Fruit fly (Drosophila melanogaster) whole organism, prepupa: Measurements from ENCODE around the gene CG9784.
A peak's percentile ranks its signal among the peaks of the same experiment; 100 is the strongest.

ENCODE experiments used
- Blimp-1 ChIP-seq: fragments of 200-800 bp; sonication (Bioruptor generic); optimal IDR thresholded peaks from 3 replicates; lab custom pipeline; 2017; ENCODE audit warnings: missing biosample characterization, missing genetic modification characterization, mild to moderate bottlenecking, moderate library complexity, missing genetic modification reagents
- CG10631 ChIP-seq: fragments of 200-800 bp; sonication (Bioruptor generic); optimal IDR thresholded peaks from 2 replicates; lab custom pipeline; 2016; ENCODE audit warnings: missing biosample characterization, missing genetic modification characterization
- CG10669 ChIP-seq: fragments of 200-800 bp; sonication (Bioruptor generic); optimal IDR thresholded peaks from 3 replicates; lab custom pipeline; 2018; ENCODE audit warnings: missing biosample characterization, mild to moderate bottlenecking, missing genetic modification characterization, moderate library complexity
- CG11294 ChIP-seq: fragments of 200-800 bp; sonication (Bioruptor generic); IDR thresholded peaks from 2 replicates; pipeline ENCODE4 v1.3.6; 2022; ENCODE audit warnings: missing biosample characterization, missing genetic modification characterization
- CG11762 ChIP-seq: fragments of 200-800 bp; sonication (Bioruptor generic); optimal IDR thresholded peaks from 3 replicates; lab custom pipeline; 2016; ENCODE audit warnings: missing biosample characterization, missing genetic modification characterization; ENCODE audit not compliant: insufficient read depth
- CG11902 ChIP-seq: fragments of 200-800 bp; sonication (Bioruptor generic); optimal IDR thresholded peaks from 3 replicates; lab custom pipeline; 2016; ENCODE audit warnings: missing biosample characterization, missing genetic modification characterization
- CG15336 ChIP-seq: fragments of 200-800 bp; sonication (Bioruptor generic); IDR thresholded peaks from 2 replicates; pipeline ENCODE4 v1.3.6; 2022; ENCODE audit warnings: missing biosample characterization, missing genetic modification characterization
- CG1621 ChIP-seq: fragments of 200-800 bp; sonication (Bioruptor generic); optimal IDR thresholded peaks from 3 replicates; lab custom pipeline; 2018; ENCODE audit warnings: missing biosample characterization, mild to moderate bottlenecking, missing genetic modification characterization
- CG16779 ChIP-seq: fragments of 200-800 bp; sonication (Bioruptor generic); optimal IDR thresholded peaks from 3 replicates; lab custom pipeline; 2017; ENCODE audit warnings: missing biosample characterization, mild to moderate bottlenecking, missing genetic modification characterization
- CG3032 ChIP-seq: fragments of 200-800 bp; optimal IDR thresholded peaks from 2 replicates; lab custom pipeline; 2019; ENCODE audit warnings: missing biosample characterization, mild to moderate bottlenecking, missing genetic modification characterization, moderate library complexity
- CG31627 ChIP-seq: fragments of 200-800 bp; sonication (Bioruptor generic); optimal IDR thresholded peaks from 3 replicates; lab custom pipeline; 2016; ENCODE audit warnings: missing biosample characterization, missing genetic modification characterization
- CG34406 ChIP-seq: fragments of 200-800 bp; sonication (Bioruptor generic); optimal IDR thresholded peaks from 3 replicates; lab custom pipeline; 2016; ENCODE audit warnings: missing biosample characterization, missing genetic modification characterization
- CG6163 ChIP-seq: fragments of 200-800 bp; sonication (Bioruptor generic); IDR thresholded peaks from 3 replicates; pipeline ENCODE4 v1.3.6; 2022; ENCODE audit warnings: missing biosample characterization, missing genetic modification characterization
- CG6276 ChIP-seq: fragments of 200-800 bp; sonication (Bioruptor generic); optimal IDR thresholded peaks from 2 replicates; lab custom pipeline; 2017; ENCODE audit warnings: missing biosample characterization, mild to moderate bottlenecking, missing genetic modification characterization
- CG6792 ChIP-seq: fragments of 200-800 bp; sonication (Bioruptor generic); optimal IDR thresholded peaks from 3 replicates; lab custom pipeline; 2016; ENCODE audit warnings: missing biosample characterization, missing genetic modification characterization
- CG6854 ChIP-seq: fragments of 200-800 bp; sonication (Bioruptor generic); optimal IDR thresholded peaks from 2 replicates; lab custom pipeline; 2017; ENCODE audit warnings: missing biosample characterization, mild to moderate bottlenecking, missing genetic modification characterization
- CG7368 ChIP-seq: fragments of 200-800 bp; sonication (Bioruptor generic); optimal IDR thresholded peaks from 3 replicates; lab custom pipeline; 2016; ENCODE audit warnings: missing biosample characterization, missing genetic modification characterization
- CG8119 ChIP-seq: fragments of 200-800 bp; sonication (Bioruptor generic); IDR thresholded peaks from 3 replicates; pipeline ENCODE4 v1.3.6; 2022; ENCODE audit warnings: missing biosample characterization, missing genetic modification characterization
- CG8632 ChIP-seq: fragments of 200-800 bp; sonication (Bioruptor generic); optimal IDR thresholded peaks from 3 replicates; lab custom pipeline; 2016; ENCODE audit warnings: missing biosample characterization, missing genetic modification characterization
- CG9139 ChIP-seq: fragments of 200-800 bp; sonication (Bioruptor generic); optimal IDR thresholded peaks from 3 replicates; lab custom pipeline; 2017; ENCODE audit warnings: missing biosample characterization, mild to moderate bottlenecking, missing genetic modification characterization
- Eip75B ChIP-seq: fragments of 200-800 bp; sonication (Bioruptor generic); optimal IDR thresholded peaks from 3 replicates; lab custom pipeline; 2016; ENCODE audit warnings: missing biosample characterization, missing genetic modification characterization
- Eip78C ChIP-seq: fragments of 200-800 bp; sonication (Bioruptor generic); peaks from one replicate; lab custom pipeline; 2016; ENCODE audit warnings: missing biosample characterization, missing genetic modification characterization
- Eip93F ChIP-seq: fragments of 200-800 bp; sonication (Bioruptor generic); optimal IDR thresholded peaks from 2 replicates; lab custom pipeline; 2016; ENCODE audit warnings: missing biosample characterization, mild to moderate bottlenecking, missing genetic modification characterization
- Ets21C ChIP-seq: fragments of 200-800 bp; sonication (Bioruptor generic); optimal IDR thresholded peaks from 3 replicates; lab custom pipeline; 2016; ENCODE audit warnings: missing biosample characterization, missing genetic modification characterization
- Ets96B ChIP-seq: fragments of 200-800 bp; optimal IDR thresholded peaks from 2 replicates; lab custom pipeline; 2019; ENCODE audit warnings: missing biosample characterization, mild to moderate bottlenecking, missing genetic modification characterization, moderate library complexity
- Gug ChIP-seq: fragments of 200-800 bp; sonication (Bioruptor generic); IDR thresholded peaks from 2 replicates; pipeline ENCODE4 v1.3.6; 2022; ENCODE audit warnings: missing biosample characterization, missing genetic modification characterization
- Hr38 ChIP-seq: sonication (Bioruptor generic); optimal IDR thresholded peaks from 2 replicates; lab custom pipeline; 2016; ENCODE audit warnings: missing biosample characterization, missing genetic modification characterization
- Hr39 ChIP-seq: fragments of 200-800 bp; sonication (Bioruptor generic); optimal IDR thresholded peaks from 2 replicates; lab custom pipeline; 2016; ENCODE audit warnings: missing biosample characterization, missing genetic modification characterization
- Hr4 ChIP-seq: fragments of 200-800 bp; sonication (Bioruptor generic); optimal IDR thresholded peaks from 3 replicates; lab custom pipeline; 2016; ENCODE audit warnings: missing biosample characterization, missing genetic modification characterization
- Lpt ChIP-seq: fragments of 200-800 bp; sonication (Bioruptor generic); optimal IDR thresholded peaks from 3 replicates; lab custom pipeline; 2016; ENCODE audit warnings: missing biosample characterization, missing genetic modification characterization
- Met ChIP-seq: fragments of 200-800 bp; sonication (Bioruptor generic); optimal IDR thresholded peaks from 3 replicates; lab custom pipeline; 2016; ENCODE audit warnings: missing biosample characterization, missing genetic modification characterization
- Sox102F ChIP-seq: fragments of 200-800 bp; sonication (Bioruptor generic); optimal IDR thresholded peaks from 2 replicates; lab custom pipeline; 2016; ENCODE audit warnings: missing biosample characterization, mild to moderate bottlenecking, missing genetic modification characterization
- Sox14 ChIP-seq: fragments of 200-800 bp; sonication (Bioruptor generic); optimal IDR thresholded peaks from 3 replicates; lab custom pipeline; 2016; ENCODE audit warnings: missing biosample characterization, missing genetic modification characterization
- Sox15 ChIP-seq: fragments of 200-800 bp; sonication (Bioruptor generic); optimal IDR thresholded peaks from 3 replicates; lab custom pipeline; 2016; ENCODE audit warnings: missing biosample characterization, missing genetic modification characterization
- achi ChIP-seq: fragments of 200-800 bp; sonication (Bioruptor generic); optimal IDR thresholded peaks from 3 replicates; lab custom pipeline; 2016; ENCODE audit warnings: missing biosample characterization, missing genetic modification characterization
- acj6 ChIP-seq: fragments of 200-800 bp; sonication (Bioruptor generic); optimal IDR thresholded peaks from 3 replicates; lab custom pipeline; 2016; ENCODE audit warnings: missing biosample characterization, missing genetic modification characterization
- dac ChIP-seq: fragments of 200-800 bp; sonication (Bioruptor generic); optimal IDR thresholded peaks from 2 replicates; lab custom pipeline; 2017; ENCODE audit warnings: missing biosample characterization, mild to moderate bottlenecking, missing genetic modification characterization
- dsx ChIP-seq: fragments of 200-800 bp; optimal IDR thresholded peaks from 3 replicates; lab custom pipeline; 2019; ENCODE audit warnings: missing biosample characterization, mild to moderate bottlenecking, missing genetic modification characterization, moderate library complexity; ENCODE audit not compliant: poor library complexity, severe bottlenecking
- eg ChIP-seq: fragments of 200-800 bp; sonication (Bioruptor generic); IDR thresholded peaks from 3 replicates; pipeline ENCODE4 v1.3.6; 2022; ENCODE audit warnings: missing biosample characterization, missing genetic modification characterization
- fd85E ChIP-seq: fragments of 200-800 bp; sonication (Bioruptor generic); optimal IDR thresholded peaks from 3 replicates; lab custom pipeline; 2016; ENCODE audit warnings: missing biosample characterization, missing genetic modification characterization
- fkh ChIP-seq: fragments of 200-800 bp; sonication (Bioruptor generic); optimal IDR thresholded peaks from 3 replicates; lab custom pipeline; 2017; ENCODE audit warnings: missing biosample characterization, mild to moderate bottlenecking, missing genetic modification characterization, moderate library complexity
- net ChIP-seq: fragments of 200-800 bp; sonication (Bioruptor generic); optimal IDR thresholded peaks from 3 replicates; lab custom pipeline; 2016; ENCODE audit warnings: missing biosample characterization, missing genetic modification characterization
- pdm3 ChIP-seq: fragments of 200-800 bp; sonication (Bioruptor generic); optimal IDR thresholded peaks from 3 replicates; lab custom pipeline; 2016; ENCODE audit warnings: missing biosample characterization, missing genetic modification characterization
- spab ChIP-seq: fragments of 200-800 bp; sonication (Bioruptor generic); optimal IDR thresholded peaks from 2 replicates; lab custom pipeline; 2017; ENCODE audit warnings: missing biosample characterization, mild to moderate bottlenecking, missing genetic modification characterization, missing genetic modification reagents
- ss ChIP-seq, 2 experiments: fragments of 200-800 bp; sonication (Bioruptor generic); optimal IDR thresholded peaks; 2 replicates in 1 of 2; 3 replicates in 1 of 2; lab custom pipeline; 2017 to 2018; ENCODE audit warnings: mild to moderate bottlenecking in 2 of 2, missing biosample characterization in 2 of 2, missing genetic modification characterization in 2 of 2, moderate library complexity in 1 of 2
- svp ChIP-seq: fragments of 200-800 bp; sonication (Bioruptor generic); peaks from one replicate; lab custom pipeline; 2016; ENCODE audit warnings: missing biosample characterization, missing genetic modification characterization
- topi ChIP-seq: fragments of 200-800 bp; sonication (Bioruptor generic); optimal IDR thresholded peaks from 3 replicates; lab custom pipeline; 2016; ENCODE audit warnings: missing biosample characterization, missing genetic modification characterization

Gene CG9784

dm6 chrX:16575097-16575496 lies 23.9 kb downstream of the CG9784 start:
- TF ChIP-seq CG7368 (GFP tag; lab: Kevin White, UChicago) (no peak), ss (GFP tag; optimal IDR thresholded peaks at IDR 0.05; lab: Kevin White, UChicago) (peak in 1 of 2 experiments; percentile 14)
- TF ChIP-seq, all 60 proteins: peak for 1

- TF ChIP-seq Met (GFP tag; lab: Kevin White, UChicago) = no peak
- TF ChIP-seq CG10669 = no peak
- TF ChIP-seq svp (GFP tag; lab: Kevin White, UChicago) = no peak
- TF ChIP-seq Lpt = no peak
- no peak for TF ChIP-seq Eip78C (GFP tag; lab: Kevin White, UChicago)
- no peak for TF ChIP-seq fkh (GFP tag; lab: Kevin White, UChicago)
- no peak for TF ChIP-seq dac
- no peak for TF ChIP-seq net (GFP tag; lab: Kevin White, UChicago)
- no peak for TF ChIP-seq pdm3 (GFP tag; lab: Kevin White, UChicago)
- no peak for TF ChIP-seq CG34406 (GFP tag; lab: Kevin White, UChicago)
- no peak for TF ChIP-seq CG3032 (tag; lab: Kevin White, UChicago)
- TF ChIP-seq fd85E (GFP tag; lab: Kevin White, UChicago) = no peak
- no peak for TF ChIP-seq achi (GFP tag; lab: Kevin White, UChicago)
Measured at dm6 chrX:16574114-16574513, 24.9 kb downstream of the CG9784 start.

dm6 chrX:16573659-16574058 lies 25.4 kb downstream of the CG9784 start:
- peak; percentile 55 for TF ChIP-seq CG6792 (GFP tag; lab: Kevin White, UChicago)
- no peak for TF ChIP-seq CG1621
- TF ChIP-seq dsx (GFP tag; lab: Kevin White, UChicago) = no peak
- peak in 1 of 2 experiments; percentile 61 for TF ChIP-seq ss (GFP tag; optimal IDR thresholded peaks at IDR 0.05; lab: Kevin White, UChicago)
- TF ChIP-seq CG9139 = no peak
- TF ChIP-seq Sox15 (GFP tag; lab: Kevin White, UChicago) = no peak
- no peak for TF ChIP-seq CG6276 (GFP tag; lab: Kevin White, UChicago)
- TF ChIP-seq CG16779 = peak; percentile 13
- no peak for TF ChIP-seq Hr39 (GFP tag; lab: Kevin White, UChicago)
- TF ChIP-seq CG11294 (GFP tag; lab: Robert Waterston, UW) = no peak
- no peak for TF ChIP-seq topi (GFP tag; lab: Kevin White, UChicago)
- peak; percentile 78 for TF ChIP-seq fkh (GFP tag; lab: Kevin White, UChicago)
- no peak for TF ChIP-seq fd85E (GFP tag; lab: Kevin White, UChicago)
- no peak for TF ChIP-seq Gug (GFP tag; lab: Robert Waterston, UW)
- no peak for TF ChIP-seq achi (GFP tag; lab: Kevin White, UChicago)
- no peak for TF ChIP-seq Lpt
- no peak for TF ChIP-seq Eip93F (GFP tag; lab: Kevin White, UChicago)
- TF ChIP-seq Blimp-1 (GFP tag; lab: Kevin White, UChicago) = no peak
- no peak for TF ChIP-seq eg (GFP tag; lab: Robert Waterston, UW)
- no peak for TF ChIP-seq acj6
- no peak for TF ChIP-seq CG8632 (GFP tag; lab: Kevin White, UChicago)
- peak; percentile 9 for TF ChIP-seq Met (GFP tag; lab: Kevin White, UChicago)
- no peak for TF ChIP-seq Ets96B (tag; lab: Kevin White, UChicago)
- TF ChIP-seq CG34406 (GFP tag; lab: Kevin White, UChicago) = peak; percentile 13
- peak; percentile 61 for TF ChIP-seq CG6163
- TF ChIP-seq svp (GFP tag; lab: Kevin White, UChicago) = no peak
- peak; percentile 10 for TF ChIP-seq CG6854 (GFP tag; lab: Kevin White, UChicago)
- peak; percentile 30 for TF ChIP-seq CG3032 (tag; lab: Kevin White, UChicago)
- no peak for TF ChIP-seq dac
- no peak for TF ChIP-seq Ets21C
- no peak for TF ChIP-seq Hr4 (GFP tag; lab: Kevin White, UChicago)
- no peak for TF ChIP-seq CG15336 (GFP tag; lab: Robert Waterston, UW)
- TF ChIP-seq Eip78C (GFP tag; lab: Kevin White, UChicago) = peak; percentile 75
- no peak for TF ChIP-seq Hr38 (GFP tag; lab: Kevin White, UChicago)
- TF ChIP-seq Sox14 (GFP tag; lab: Kevin White, UChicago) = no peak
- no peak for TF ChIP-seq spab
- TF ChIP-seq net (GFP tag; lab: Kevin White, UChicago) = peak; percentile 8
- peak; percentile 19 for TF ChIP-seq Sox102F (GFP tag; lab: Kevin White, UChicago)
- TF ChIP-seq CG10631 (GFP tag; lab: Kevin White, UChicago) = peak; percentile 7
- no peak for TF ChIP-seq CG31627 (GFP tag; lab: Kevin White, UChicago)
- no peak for TF ChIP-seq CG8119
- TF ChIP-seq Eip75B (GFP tag; lab: Kevin White, UChicago) = peak; percentile 49
- TF ChIP-seq CG11902 (GFP tag; lab: Kevin White, UChicago) = no peak
- no peak for TF ChIP-seq CG11762
